Worm (Caenorhabditis elegans): ENCODE results near the gene tag-120.

DNA sequence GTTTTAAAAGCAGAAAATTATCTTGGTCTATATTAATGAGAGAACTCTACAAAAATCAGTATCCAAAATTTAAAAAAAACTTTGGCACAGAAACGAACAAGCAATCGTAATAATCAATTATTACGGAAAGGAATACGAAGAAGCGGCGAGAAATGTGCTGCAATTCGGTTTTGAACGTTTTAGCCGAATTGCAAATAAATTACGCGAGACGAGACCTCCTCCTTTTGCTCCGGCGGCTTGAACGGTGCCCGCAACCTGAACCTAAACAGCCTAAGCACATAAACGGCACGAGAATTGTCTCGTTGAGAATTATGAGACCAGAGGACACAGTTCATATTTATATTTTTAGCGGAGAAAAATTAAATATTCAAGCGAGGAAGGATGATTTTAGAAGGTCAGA lies 20.2 kb downstream of the tag-120 start:
- TF ChIP-seq snpc-4 (tag; optimal IDR thresholded peaks at IDR 0.05): no peak
- TF ChIP-seq nhr-12 (tag; optimal IDR thresholded peaks at IDR 0.05): no peak
- no peak for TF ChIP-seq nhr-237 (tag; optimal IDR thresholded peaks at IDR 0.05)
- no peak for TF ChIP-seq ces-1 (GFP tag; optimal IDR thresholded peaks at IDR 0.05)
- no peak for TF ChIP-seq mep-1 (tag; optimal IDR thresholded peaks at IDR 0.05)
- no peak for TF ChIP-seq sptf-1 (tag; optimal IDR thresholded peaks at IDR 0.05)
